Fruit fly (Drosophila melanogaster) whole organism, embryonic: ENCODE data around the gene CG3117.

ENCODE experiments used
- B-H2 ChIP-seq: fragments of 200-800 bp; sonication (Bioruptor generic); optimal IDR thresholded peaks from 2 replicates; lab custom pipeline; 2018; ENCODE audit warnings: missing biosample characterization, mild to moderate bottlenecking, missing genetic modification characterization
- BEAF-32 ChIP-seq: fragments of 200-800 bp; sonication (Bioruptor generic); optimal IDR thresholded peaks from 3 replicates; lab custom pipeline; 2017; ENCODE audit warnings: missing biosample characterization, missing genetic modification characterization, mild to moderate bottlenecking, moderate library complexity, missing genetic modification reagents
- CG10366 ChIP-seq: fragments of 200-800 bp; sonication (Bioruptor generic); IDR thresholded peaks from 2 replicates; pipeline ENCODE4 v1.3.6; 2022; ENCODE audit warnings: missing biosample characterization, missing genetic modification characterization
- CG10979 ChIP-seq: fragments of 200-800 bp; sonication (Bioruptor generic); optimal IDR thresholded peaks from 2 replicates; lab custom pipeline; 2018; ENCODE audit warnings: missing biosample characterization, mild to moderate bottlenecking, missing genetic modification characterization, moderate library complexity
- CG11456 ChIP-seq: fragments of 200-800 bp; sonication (Bioruptor generic); IDR thresholded peaks from 3 replicates; pipeline ENCODE4 v1.3.6; 2022; ENCODE audit warnings: missing biosample characterization, missing genetic modification characterization
- CG16815 ChIP-seq: fragments of 200-800 bp; sonication (Bioruptor generic); optimal IDR thresholded peaks from 3 replicates; lab custom pipeline; 2017; ENCODE audit warnings: missing biosample characterization, mild to moderate bottlenecking, missing genetic modification characterization
- CG2875 ChIP-seq: fragments of 200-800 bp; sonication (Bioruptor generic); optimal IDR thresholded peaks from 2 replicates; lab custom pipeline; 2017; ENCODE audit warnings: missing biosample characterization, mild to moderate bottlenecking, missing genetic modification characterization, missing genetic modification reagents
- CG2889 ChIP-seq: fragments of 200-800 bp; sonication (Bioruptor generic); IDR thresholded peaks from 3 replicates; pipeline ENCODE4 v1.3.6; 2022; ENCODE audit warnings: missing biosample characterization, missing genetic modification characterization
- CG3281 ChIP-seq: fragments of 200-800 bp; sonication (Bioruptor generic); optimal IDR thresholded peaks from 3 replicates; lab custom pipeline; 2017; ENCODE audit warnings: missing biosample characterization, mild to moderate bottlenecking, missing genetic modification characterization
- CG34376 ChIP-seq: fragments of 200-800 bp; sonication (Bioruptor generic); optimal IDR thresholded peaks from 2 replicates; lab custom pipeline; 2018; ENCODE audit warnings: missing biosample characterization, mild to moderate bottlenecking, missing genetic modification characterization
- CG3838 ChIP-seq: fragments of 200-800 bp; sonication (Bioruptor generic); optimal IDR thresholded peaks from 3 replicates; lab custom pipeline; 2016; ENCODE audit warnings: missing biosample characterization, missing genetic modification characterization
- CG4854 ChIP-seq: fragments of 200-800 bp; sonication (Bioruptor generic); optimal IDR thresholded peaks from 2 replicates; lab custom pipeline; 2016; ENCODE audit warnings: missing biosample characterization, missing genetic modification characterization, inconsistent platforms
- CG6791 ChIP-seq: fragments of 200-800 bp; sonication (Bioruptor generic); IDR thresholded peaks from 3 replicates; pipeline ENCODE4 v1.3.6; 2022; ENCODE audit warnings: missing biosample characterization, missing genetic modification characterization; ENCODE audit not compliant: partially characterized antibody
- CG8944 ChIP-seq: fragments of 200-800 bp; sonication (Bioruptor generic); optimal IDR thresholded peaks from 3 replicates; lab custom pipeline; 2016; ENCODE audit warnings: missing biosample characterization, missing genetic modification characterization
- CG9215 ChIP-seq: fragments of 200-800 bp; sonication (Bioruptor generic); IDR thresholded peaks from 2 replicates; pipeline ENCODE4 v1.3.6; 2022; ENCODE audit warnings: missing biosample characterization, missing genetic modification characterization
- CoRest ChIP-seq: fragments of 200-800 bp; sonication (Bioruptor generic); optimal IDR thresholded peaks from 3 replicates; lab custom pipeline; 2018; ENCODE audit warnings: missing biosample characterization, mild to moderate bottlenecking, missing genetic modification characterization, moderate library complexity
- CrebB ChIP-seq: fragments of 200-800 bp; sonication (Bioruptor generic); optimal IDR thresholded peaks from 3 replicates; lab custom pipeline; 2018; ENCODE audit warnings: missing biosample characterization, mild to moderate bottlenecking, missing genetic modification characterization
- Ets97D ChIP-seq: fragments of 200-800 bp; sonication (Bioruptor generic); optimal IDR thresholded peaks from 3 replicates; lab custom pipeline; 2016; ENCODE audit warnings: missing biosample characterization, missing genetic modification characterization
- H15 ChIP-seq: fragments of 200-800 bp; sonication (Bioruptor generic); IDR thresholded peaks from 3 replicates; pipeline ENCODE4 v1.3.6; 2022; ENCODE audit warnings: missing biosample characterization, missing genetic modification characterization
- Hand ChIP-seq: fragments of 200-800 bp; sonication (Bioruptor generic); optimal IDR thresholded peaks from 2 replicates; lab custom pipeline; 2017; ENCODE audit warnings: mild to moderate bottlenecking, missing biosample characterization, missing genetic modification reagents, missing genetic modification characterization
- HmgZ ChIP-seq: fragments of 200-800 bp; sonication (Bioruptor generic); optimal IDR thresholded peaks from 2 replicates; lab custom pipeline; 2018; ENCODE audit warnings: missing biosample characterization, mild to moderate bottlenecking, missing genetic modification characterization
- Mad ChIP-seq: fragments of 200-800 bp; sonication (Bioruptor generic); optimal IDR thresholded peaks from 2 replicates; lab custom pipeline; 2016; ENCODE audit warnings: missing biosample characterization, missing genetic modification characterization
- NK7.1 ChIP-seq: fragments of 200-800 bp; sonication (Bioruptor generic); optimal IDR thresholded peaks from 3 replicates; lab custom pipeline; 2016; ENCODE audit warnings: missing biosample characterization, missing genetic modification characterization
- Nf-YB ChIP-seq: fragments of 200-800 bp; sonication (Bioruptor generic); optimal IDR thresholded peaks from 3 replicates; lab custom pipeline; 2019; ENCODE audit warnings: missing biosample characterization, mild to moderate bottlenecking, missing genetic modification characterization, moderate library complexity
- Pdp1 ChIP-seq, 2 experiments: fragments of 200-800 bp; sonication (Bioruptor generic); optimal IDR thresholded peaks; 3 replicates each; lab custom pipeline; 2016; ENCODE audit warnings: missing biosample characterization in 2 of 2, missing genetic modification characterization in 2 of 2, mild to moderate bottlenecking in 1 of 2, moderate library complexity in 1 of 2
- Scr ChIP-seq: fragments of 200-800 bp; sonication (Bioruptor generic); IDR thresholded peaks from 2 replicates; pipeline ENCODE4 v1.3.6; 2022; ENCODE audit warnings: missing biosample characterization, missing genetic modification characterization; ENCODE audit not compliant: partially characterized antibody
- Taf1 ChIP-seq: fragments of 200-800 bp; sonication (Bioruptor generic); IDR thresholded peaks from 2 replicates; pipeline ENCODE4 v1.3.6; 2022; ENCODE audit warnings: missing biosample characterization, missing genetic modification characterization
- Trl ChIP-seq, 3 experiments: fragments of >200 bp in 2 of 3; fragments of 200-800 bp in 1 of 3; sonication (Bioruptor generic) in 1 of 3; optimal IDR thresholded peaks; 2 replicates in 1 of 3; 3 replicates in 2 of 3; lab custom pipeline; 2016 to 2017; ENCODE audit warnings: missing biosample characterization in 1 of 3, missing genetic modification characterization in 1 of 3
- bsh ChIP-seq, 2 experiments: fragments of 200-800 bp; sonication (Bioruptor generic); optimal IDR thresholded peaks; 2 replicates each; lab custom pipeline; 2017 to 2018; ENCODE audit warnings: mild to moderate bottlenecking in 2 of 2, missing biosample characterization in 2 of 2, missing genetic modification characterization in 2 of 2, moderate library complexity in 1 of 2
- cato ChIP-seq: fragments of 200-800 bp; sonication (Bioruptor generic); optimal IDR thresholded peaks from 2 replicates; lab custom pipeline; 2016; ENCODE audit warnings: missing biosample characterization, missing genetic modification characterization, borderline replicate concordance
- gfzf ChIP-seq: fragments of 200-800 bp; sonication (Bioruptor generic); optimal IDR thresholded peaks from 2 replicates; lab custom pipeline; 2016; ENCODE audit warnings: missing biosample characterization, mild to moderate bottlenecking, missing genetic modification characterization, moderate library complexity
- grn ChIP-seq: fragments of 200-800 bp; sonication (Bioruptor generic); optimal IDR thresholded peaks from 3 replicates; lab custom pipeline; 2017; ENCODE audit warnings: missing biosample characterization, missing genetic modification characterization
- gsb ChIP-seq: fragments of 200-800 bp; sonication (Bioruptor generic); IDR thresholded peaks from 2 replicates; pipeline ENCODE4 v1.3.6; 2022; ENCODE audit warnings: missing biosample characterization, missing genetic modification characterization
- insv ChIP-seq, 2 experiments: fragments of 200-800 bp; sonication (Bioruptor generic); optimal IDR thresholded peaks; 3 replicates each; lab custom pipeline; 2016 to 2018; ENCODE audit warnings: missing biosample characterization in 2 of 2, missing genetic modification characterization in 2 of 2
- kni ChIP-seq: fragments of 200-800 bp; sonication (Bioruptor generic); optimal IDR thresholded peaks from 3 replicates; lab custom pipeline; 2017; ENCODE audit warnings: mild to moderate bottlenecking, missing biosample characterization, missing genetic modification reagents, missing genetic modification characterization
- lilli ChIP-seq: fragments of 200-800 bp; sonication (Bioruptor generic); optimal IDR thresholded peaks from 3 replicates; lab custom pipeline; 2016; ENCODE audit warnings: missing biosample characterization, missing genetic modification characterization
- maf-S ChIP-seq: fragments of 200-800 bp; sonication (Bioruptor generic); optimal IDR thresholded peaks from 2 replicates; lab custom pipeline; 2016; ENCODE audit warnings: missing biosample characterization, missing genetic modification characterization
- mam ChIP-seq: fragments of 200-800 bp; sonication (Bioruptor generic); optimal IDR thresholded peaks from 3 replicates; lab custom pipeline; 2016; ENCODE audit warnings: missing biosample characterization, missing genetic modification characterization
- nerfin-1 ChIP-seq: fragments of 200-800 bp; sonication (Bioruptor generic); optimal IDR thresholded peaks from 3 replicates; lab custom pipeline; 2019; ENCODE audit warnings: missing biosample characterization, mild to moderate bottlenecking, missing genetic modification characterization, moderate library complexity
- oc ChIP-seq: fragments of 200-800 bp; sonication (Bioruptor generic); optimal IDR thresholded peaks from 2 replicates; lab custom pipeline; 2018; ENCODE audit warnings: missing biosample characterization, mild to moderate bottlenecking, missing genetic modification characterization, moderate library complexity
- onecut ChIP-seq: fragments of 200-800 bp; sonication (Bioruptor generic); IDR thresholded peaks from 2 replicates; pipeline ENCODE4 v1.3.6; 2022; ENCODE audit warnings: missing biosample characterization, missing genetic modification characterization
- pb ChIP-seq: fragments of 200-800 bp; sonication (Bioruptor generic); optimal IDR thresholded peaks from 3 replicates; lab custom pipeline; 2016; ENCODE audit warnings: missing biosample characterization, missing genetic modification characterization
- salm ChIP-seq: fragments of 200-800 bp; sonication (Bioruptor generic); optimal IDR thresholded peaks from 2 replicates; lab custom pipeline; 2018; ENCODE audit warnings: missing biosample characterization, mild to moderate bottlenecking, missing genetic modification characterization
- ttk ChIP-seq: fragments of 200-800 bp; sonication (Bioruptor generic); IDR thresholded peaks from 2 replicates; pipeline ENCODE4 v2.1.2; 2022; ENCODE audit warnings: missing biosample characterization, missing genetic modification characterization
- tup ChIP-seq: fragments of 200-800 bp; sonication (Bioruptor generic); optimal IDR thresholded peaks from 2 replicates; lab custom pipeline; 2016; ENCODE audit warnings: missing biosample characterization, mild to moderate bottlenecking, missing genetic modification characterization, moderate library complexity
- usp ChIP-seq: fragments of >200 bp; optimal IDR thresholded peaks from 2 replicates; lab custom pipeline; 2017; ENCODE audit warnings: missing biosample characterization, missing genetic modification characterization
- yki ChIP-seq: fragments of >200 bp; optimal IDR thresholded peaks from 3 replicates; lab custom pipeline; 2018
- zen ChIP-seq: fragments of 200-800 bp; sonication (Bioruptor generic); optimal IDR thresholded peaks from 3 replicates; lab custom pipeline; 2018; ENCODE audit warnings: missing biosample characterization, mild to moderate bottlenecking, missing genetic modification characterization, moderate library complexity
- zen2 ChIP-seq: fragments of 200-800 bp; sonication (Bioruptor generic); IDR thresholded peaks from 3 replicates; pipeline ENCODE4 v1.3.6; 2022; ENCODE audit warnings: missing biosample characterization, missing genetic modification characterization; ENCODE audit not compliant: partially characterized antibody

CG3117 gene

DNA sequence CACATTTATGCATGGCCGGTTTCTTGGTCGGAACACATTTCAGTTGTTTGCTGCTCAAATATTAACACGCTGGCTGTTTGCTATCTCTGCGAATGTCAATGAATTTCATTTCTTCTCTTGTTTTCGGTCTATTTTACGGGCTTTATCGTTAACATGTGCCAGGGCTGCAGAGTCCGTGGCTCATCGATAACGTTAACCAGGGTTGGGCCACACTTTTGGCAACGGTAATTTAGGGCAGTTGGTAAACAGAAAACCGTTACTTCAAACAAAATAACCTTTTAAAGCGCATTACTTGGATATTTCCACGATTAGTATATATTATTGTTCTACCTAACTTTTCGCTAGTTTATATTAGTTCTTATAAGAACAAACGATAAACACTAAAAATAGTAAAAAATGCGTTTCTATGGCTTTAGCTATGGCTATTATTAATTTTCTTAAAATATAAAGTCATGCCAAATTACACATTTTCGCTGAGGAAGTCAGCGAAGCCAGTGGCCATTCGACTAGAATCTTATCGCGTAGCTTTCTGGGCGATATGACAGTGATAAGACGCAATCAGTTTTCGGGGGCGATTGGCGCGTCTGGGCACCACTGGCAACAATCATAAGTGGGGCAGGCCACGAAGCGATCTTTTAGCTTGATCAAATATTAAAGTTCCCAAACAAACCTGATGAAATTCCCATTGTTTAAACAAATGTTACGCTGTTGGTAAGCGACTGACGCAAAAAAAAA is 36.1 kb upstream of the CG3117 start (continued):
- TF ChIP-seq gsb (GFP tag; lab: Robert Waterston, UW), result no peak; the same call in 1 of the 2 replicates
- TF ChIP-seq BEAF-32 (GFP tag; lab: Kevin White, UChicago), result peak; percentile 42
- TF ChIP-seq Pdp1 (GFP tag; optimal IDR thresholded peaks at IDR 0.05; lab: Kevin White, UChicago), result peak in 1 of 2 experiments; percentile 33
- no peak for TF ChIP-seq pb (GFP tag; lab: Kevin White, UChicago)
- peak; percentile 2 for TF ChIP-seq nerfin-1 (tag; lab: Kevin White, UChicago)
- no peak for TF ChIP-seq cato (GFP tag; lab: Kevin White, UChicago)
- TF ChIP-seq CG34376, result peak; percentile 47
- peak; percentile 42 for TF ChIP-seq Ets97D (GFP tag; lab: Kevin White, UChicago)
- no peak for TF ChIP-seq Taf1
- no peak for TF ChIP-seq CG9215
- TF ChIP-seq CG6791 (GFP tag; lab: Robert Waterston, UW), result no peak
- TF ChIP-seq bsh (GFP tag; optimal IDR thresholded peaks at IDR 0.05; lab: Kevin White, UChicago), result peak in 1 of 2 experiments; percentile 32
- no peak for TF ChIP-seq yki
- no peak for TF ChIP-seq CG3838
- peak; percentile 29 for TF ChIP-seq Mad (GFP tag; lab: Kevin White, UChicago)
- no peak for TF ChIP-seq Nf-YB (GFP tag; lab: Kevin White, UChicago)
- TF ChIP-seq Hand (GFP tag; lab: Kevin White, UChicago), result no peak
- TF ChIP-seq CG10979 (tag; lab: Kevin White, UChicago), result peak; percentile 13
- peak; percentile 92 for TF ChIP-seq lilli (GFP tag; lab: Kevin White, UChicago)
- peak; percentile 78 for TF ChIP-seq CrebB (tag; lab: Kevin White, UChicago)
- TF ChIP-seq Trl (optimal IDR thresholded peaks at IDR 0.05; lab: Kevin White, UChicago), result no peak
- peak; percentile 43 for TF ChIP-seq Trl (GFP tag; optimal IDR thresholded peaks at IDR 0.05; lab: Kevin White, UChicago)
- no peak for TF ChIP-seq ttk (GFP tag; lab: Robert Waterston, UW)
- TF ChIP-seq CG10366 (GFP tag; lab: Robert Waterston, UW), result peak; percentile 35; the same call in 1 of the 2 replicates
- TF ChIP-seq maf-S (GFP tag; lab: Kevin White, UChicago), result no peak
- peak; percentile 70 for TF ChIP-seq CoRest (tag; lab: Kevin White, UChicago)
- peak; percentile 71 for TF ChIP-seq onecut (GFP tag; lab: Robert Waterston, UW)
- TF ChIP-seq kni (GFP tag; lab: Kevin White, UChicago), result peak; percentile 33
- TF ChIP-seq gfzf (GFP tag; lab: Kevin White, UChicago), result peak; percentile 25
- TF ChIP-seq grn (GFP tag; lab: Kevin White, UChicago), result peak; percentile 96
- peak; percentile 48 for TF ChIP-seq zen (tag; lab: Kevin White, UChicago)
- TF ChIP-seq CG8944, result no peak
- TF ChIP-seq usp, result no peak
- peak; percentile 33 for TF ChIP-seq mam (GFP tag; lab: Kevin White, UChicago)
- peak; percentile 21 for TF ChIP-seq CG2875
- no peak for TF ChIP-seq Scr
- no peak for TF ChIP-seq salm (tag; lab: Kevin White, UChicago)
- no peak for TF ChIP-seq NK7.1
- TF ChIP-seq oc (tag; lab: Kevin White, UChicago), result peak; percentile 43
- TF ChIP-seq tup (GFP tag; lab: Kevin White, UChicago), result peak; percentile 29
- peak; percentile 29 for TF ChIP-seq CG4854 (GFP tag; lab: Kevin White, UChicago)
- TF ChIP-seq CG11456, result no peak
- peak; percentile 86 for TF ChIP-seq CG3281
- no peak for TF ChIP-seq CG2889 (GFP tag; lab: Robert Waterston, UW)
- TF ChIP-seq HmgZ, result peak; percentile 13
- TF ChIP-seq CG16815, result no peak
- TF ChIP-seq insv (GFP tag; optimal IDR thresholded peaks at IDR 0.05; lab: Kevin White, UChicago), result peak in 1 of 2 experiments; percentile 49
- TF ChIP-seq B-H2 (GFP tag; lab: Kevin White, UChicago), result peak; percentile 7
- no peak for TF ChIP-seq H15
- TF ChIP-seq zen2 (GFP tag; lab: Robert Waterston, UW), result no peak
